Fruit fly (Drosophila melanogaster): ENCODE measurements around the gene CG15554.
A peak's percentile ranks its signal among the peaks of the same experiment; 100 is the strongest.

Gene CG15554

dm6 chr3R:31086394-31086793 is 39.6 kb upstream of the CG15554 start (continued):
- TF ChIP-seq CG8290 (GFP tag; optimal IDR thresholded peaks at IDR 0.05) = peak; percentile 57
- TF ChIP-seq CG8290 (tag; optimal IDR thresholded peaks at IDR 0.05) = peak; percentile 58 to 78
- peak; percentile 47 for TF ChIP-seq CoRest (tag; optimal IDR thresholded peaks at IDR 0.05)
- peak; percentile 16; the same call in 1 of the 2 replicates for TF ChIP-seq CG9932 (GFP tag; IDR thresholded peaks at IDR 0.05)
- no peak for TF ChIP-seq CG8089 (GFP tag; optimal IDR thresholded peaks at IDR 0.05)
- TF ChIP-seq CG32532 (GFP tag; IDR thresholded peaks at IDR 0.05) = no peak
- peak; percentile 55 for TF ChIP-seq HmgZ (tag; optimal IDR thresholded peaks at IDR 0.05)
- peak; percentile 74 for TF ChIP-seq chm (GFP tag; IDR thresholded peaks at IDR 0.05)
- TF ChIP-seq pum (GFP tag; optimal IDR thresholded peaks at IDR 0.05) = peak; percentile 3
- TF ChIP-seq CG1603 (tag; optimal IDR thresholded peaks at IDR 0.05) = peak; percentile 50
- TF ChIP-seq chn (GFP tag; optimal IDR thresholded peaks at IDR 0.05) = peak; percentile 68
- no peak for TF ChIP-seq bbx (GFP tag; IDR thresholded peaks at IDR 0.05; ENCODE audit: partially characterized antibody)
- TF ChIP-seq CG15479 (GFP tag; optimal IDR thresholded peaks at IDR 0.05) = no peak
- TF ChIP-seq CG3163 (GFP tag; optimal IDR thresholded peaks at IDR 0.05) = peak; percentile 5
- peak; percentile 45; the same call in 1 of the 2 replicates for TF ChIP-seq ato (GFP tag; IDR thresholded peaks at IDR 0.05; ENCODE audit: partially characterized antibody)
- peak; percentile 35; the same call in 1 of the 2 replicates for TF ChIP-seq Rfx (GFP tag; IDR thresholded peaks at IDR 0.05)
- peak; percentile 18 for TF ChIP-seq dm (GFP tag; optimal IDR thresholded peaks at IDR 0.05)
- TF ChIP-seq prd (optimal IDR thresholded peaks at IDR 0.05) = no peak
- 0 out of 3 replicates have a peak, but pooled peaks have one; percentile 5 for TF ChIP-seq prd (GFP tag; IDR thresholded peaks at IDR 0.05)
- TF ChIP-seq ems (GFP tag; optimal IDR thresholded peaks at IDR 0.05) = no peak
- no peak for TF ChIP-seq CG30403 (GFP tag; optimal IDR thresholded peaks at IDR 0.05)
- no peak for TF ChIP-seq CG11695 (GFP tag; IDR thresholded peaks at IDR 0.05)
- no peak for TF ChIP-seq lmd (GFP tag; IDR thresholded peaks at IDR 0.05)
- TF ChIP-seq Nf-YB (GFP tag; optimal IDR thresholded peaks at IDR 0.05) = peak; percentile 20
- TF ChIP-seq CG17612 (GFP tag; IDR thresholded peaks at IDR 0.05) = 0 out of 2 replicates have a peak, but pooled peaks have one; percentile 9
- TF ChIP-seq CG16813 (GFP tag; IDR thresholded peaks at IDR 0.05; ENCODE audit: partially characterized antibody) = 0 out of 3 replicates have a peak, but pooled peaks have one; percentile 33
- 0 out of 3 replicates have a peak, but pooled peaks have one; percentile 23 for TF ChIP-seq dysf (GFP tag; IDR thresholded peaks at IDR 0.05)
- TF ChIP-seq Myb (GFP tag; optimal IDR thresholded peaks at IDR 0.05) = peak; percentile 14
- TF ChIP-seq zfh1 (GFP tag; IDR thresholded peaks at IDR 0.05) = 0 out of 3 replicates have a peak, but pooled peaks have one; percentile 33
- no peak for TF ChIP-seq CG2129 (GFP tag; IDR thresholded peaks at IDR 0.05; ENCODE audit: partially characterized antibody)
- peak; percentile 89 for TF ChIP-seq sr (GFP tag; IDR thresholded peaks at IDR 0.05)
- TF ChIP-seq kah (GFP tag; optimal IDR thresholded peaks at IDR 0.05) = no peak
- TF ChIP-seq HmgD (GFP tag; optimal IDR thresholded peaks at IDR 0.05) = peak; percentile 58
- TF ChIP-seq CG3995 (GFP tag; optimal IDR thresholded peaks at IDR 0.05) = no peak
- no peak for TF ChIP-seq cato (GFP tag; optimal IDR thresholded peaks at IDR 0.05; ENCODE audit: borderline replicate concordance)
- no peak for TF ChIP-seq D19A (tag; optimal IDR thresholded peaks at IDR 0.05)
- TF ChIP-seq hth (optimal IDR thresholded peaks at IDR 0.05) = no peak
- TF ChIP-seq Poxn (GFP tag; IDR thresholded peaks at IDR 0.05) = no peak
- TF ChIP-seq CG12155 (GFP tag; optimal IDR thresholded peaks at IDR 0.05) = no peak
- TF ChIP-seq CG15073 (GFP tag; optimal IDR thresholded peaks at IDR 0.05) = no peak
- peak in 1 of 2 experiments; percentile 33 for TF ChIP-seq chif (GFP tag; optimal IDR thresholded peaks at IDR 0.05)
- peak in 1 of 2 experiments; percentile 52 for TF ChIP-seq Eip74EF (GFP tag; optimal IDR thresholded peaks at IDR 0.05)
- no peak for TF ChIP-seq CG6654 (GFP tag; optimal IDR thresholded peaks at IDR 0.05)
- TF ChIP-seq unpg (GFP tag; optimal IDR thresholded peaks at IDR 0.05) = no peak
- TF ChIP-seq Rx (GFP tag; IDR thresholded peaks at IDR 0.05) = no peak
- TF ChIP-seq Ssrp (tag; optimal IDR thresholded peaks at IDR 0.05) = no peak
- peak; percentile 41 for TF ChIP-seq CG13775 (GFP tag; optimal IDR thresholded peaks at IDR 0.05)
- TF ChIP-seq CG17912 (GFP tag; optimal IDR thresholded peaks at IDR 0.05) = no peak
- TF ChIP-seq crol (GFP tag; IDR thresholded peaks at IDR 0.05) = peak; percentile 98
- TF ChIP-seq maf-S (GFP tag; optimal IDR thresholded peaks at IDR 0.05) = no peak
- TF ChIP-seq pb (GFP tag; optimal IDR thresholded peaks at IDR 0.05) = peak; percentile 4
- no peak for TF ChIP-seq NK7.1 (GFP tag; optimal IDR thresholded peaks at IDR 0.05)
